Worm (Caenorhabditis elegans) whole organism, L4/young adult: ENCODE results near the gene srj-23.

Source experiments
- W03F9.2 ChIP-seq: fragments of 150-350 bp; optimal IDR thresholded peaks from 2 replicates; lab custom pipeline; 2014; ENCODE audit warnings: missing biosample characterization, missing genetic modification characterization
- him-1 ChIP-seq: sonication (generic microtip); optimal IDR thresholded peaks from 2 replicates; lab custom pipeline; 2016; ENCODE audit warnings: missing genotype, missing genetic modification reagents, missing genetic modification characterization, missing compliant biosample characterization

DNA sequence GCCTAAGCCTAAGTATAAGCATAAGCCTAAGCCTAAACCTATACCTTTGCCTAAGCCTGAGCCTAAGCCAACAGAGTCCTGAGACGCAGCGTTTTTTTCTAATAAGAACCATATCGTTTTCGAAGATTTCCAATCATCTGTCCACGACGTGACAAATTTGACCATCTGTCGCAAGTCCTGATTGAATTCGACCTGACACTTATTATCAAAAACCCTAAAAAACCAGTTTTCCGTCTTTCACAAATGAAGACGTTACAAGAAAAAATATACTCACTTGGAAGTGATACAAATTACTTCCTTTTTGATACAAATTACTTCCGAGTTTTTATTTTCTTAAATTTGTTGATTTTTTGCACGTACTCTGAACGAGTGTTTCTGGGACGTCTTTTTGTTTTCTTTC lies 13.2 kb upstream of the srj-23 start:
- TF ChIP-seq W03F9.2 (tag; lab: Kevin White, UChicago), result no peak
- no peak for TF ChIP-seq him-1 (tag; lab: Kevin White, UChicago)
